Worm (Caenorhabditis elegans): ENCODE measurements around the gene Y62F5A.12.

Gene Y62F5A.12

ce11 chrII:11582698-11583097 lies 48.4 kb upstream of the Y62F5A.12 start, which contains the start of gene ints-7:
ints-7 (plus strand) TSS chrII:11582849.
- no peak for TF ChIP-seq dpl-1 (GFP tag; optimal IDR thresholded peaks at IDR 0.05)
- TF ChIP-seq nhr-80 (tag; optimal IDR thresholded peaks at IDR 0.05) = no peak
- no peak for TF ChIP-seq nfyb-1 (GFP tag; IDR thresholded peaks at IDR 0.05)
- no peak for TF ChIP-seq lir-1 (GFP tag; conservative IDR thresholded peaks at IDR 0.05)
- TF ChIP-seq ztf-3 (GFP tag; optimal IDR thresholded peaks at IDR 0.05) = no peak
- TF ChIP-seq somi-1 (GFP tag; optimal IDR thresholded peaks at IDR 0.05) = no peak
- no peak for TF ChIP-seq lin-40 (tag; optimal IDR thresholded peaks at IDR 0.05)
- no peak for TF ChIP-seq bed-2 (GFP tag; IDR thresholded peaks at IDR 0.05)
- TF ChIP-seq tlf-1 (GFP tag; optimal IDR thresholded peaks at IDR 0.05) = no peak
- TF ChIP-seq snpc-1.1 (tag; optimal IDR thresholded peaks at IDR 0.05; ENCODE audit: insufficient read depth) = no peak
- no peak for TF ChIP-seq Y53F4B.3 (GFP tag; IDR thresholded peaks at IDR 0.05)
- no peak for TF ChIP-seq fkh-3 (tag; optimal IDR thresholded peaks at IDR 0.05)
- TF ChIP-seq die-1 (tag; optimal IDR thresholded peaks at IDR 0.05) = no peak
- no peak for TF ChIP-seq pbrm-1 (GFP tag; IDR thresholded peaks at IDR 0.05)
- TF ChIP-seq ztf-18 (tag; optimal IDR thresholded peaks at IDR 0.05) = no peak
- no peak for TF ChIP-seq mes-4 (tag; optimal IDR thresholded peaks at IDR 0.05)
- TF ChIP-seq nhr-179 (tag; optimal IDR thresholded peaks at IDR 0.05) = no peak
- TF ChIP-seq bed-1 (GFP tag; IDR thresholded peaks at IDR 0.05) = no peak
- no peak for TF ChIP-seq mxl-1 (tag; optimal IDR thresholded peaks at IDR 0.05)
- TF ChIP-seq ama-1 (optimal IDR thresholded peaks at IDR 0.05) = no peak
- no peak for TF ChIP-seq ama-1 (GFP tag; optimal IDR thresholded peaks at IDR 0.05)
- no peak for TF ChIP-seq ceh-27 (GFP tag; optimal IDR thresholded peaks at IDR 0.05)
- TF ChIP-seq ztf-6 (GFP tag; IDR thresholded peaks at IDR 0.05) = no peak
- TF ChIP-seq Y67H2A.10 (GFP tag; conservative IDR thresholded peaks at IDR 0.05) = no peak
- TF ChIP-seq egrh-3 (GFP tag; IDR thresholded peaks at IDR 0.05) = no peak
- no peak for TF ChIP-seq F57C9.4 (tag; optimal IDR thresholded peaks at IDR 0.05)
- no peak for TF ChIP-seq sdz-38 (tag; optimal IDR thresholded peaks at IDR 0.05)
- no peak for TF ChIP-seq B0035.1 (tag; optimal IDR thresholded peaks at IDR 0.05)
- no peak for TF ChIP-seq cebp-1 (GFP tag; IDR thresholded peaks at IDR 0.05)
- no peak for TF ChIP-seq cebp-1 (tag; optimal IDR thresholded peaks at IDR 0.05)
- TF ChIP-seq ets-4 (GFP tag; optimal IDR thresholded peaks at IDR 0.05) = no peak
- TF ChIP-seq xnd-1 (tag; optimal IDR thresholded peaks at IDR 0.05) = peak; percentile 7
- no peak for TF ChIP-seq hmg-20 (GFP tag; IDR thresholded peaks at IDR 0.05)
- TF ChIP-seq K11D2.4 (GFP tag; IDR thresholded peaks at IDR 0.05) = no peak
- TF ChIP-seq tbx-9 (tag; optimal IDR thresholded peaks at IDR 0.05; ENCODE audit: borderline replicate concordance) = no peak
- TF ChIP-seq atf-7 (tag; optimal IDR thresholded peaks at IDR 0.05) = no peak
- no peak for TF ChIP-seq ceh-40 (GFP tag; IDR thresholded peaks at IDR 0.05)
- TF ChIP-seq lsy-27 (tag; optimal IDR thresholded peaks at IDR 0.05; ENCODE audit: borderline replicate concordance, insufficient read depth) = no peak
- no peak for TF ChIP-seq let-526 (GFP tag; IDR thresholded peaks at IDR 0.05)
- TF ChIP-seq B0336.3 (GFP tag; IDR thresholded peaks at IDR 0.05) = peak; percentile 47; the same call in 1 of the 2 replicates
- no peak for TF ChIP-seq ceh-100 (GFP tag; IDR thresholded peaks at IDR 0.05)
- TF ChIP-seq C17E4.6 (GFP tag; IDR thresholded peaks at IDR 0.05) = 0 out of 2 replicates have a peak, but pooled peaks have one; percentile 31
- TF ChIP-seq ztf-26 (tag; optimal IDR thresholded peaks at IDR 0.05) = no peak
- 0 out of 2 replicates have a peak, but pooled peaks have one; percentile 56 for TF ChIP-seq madf-3 (GFP tag; IDR thresholded peaks at IDR 0.05)
- TF ChIP-seq nhr-90 (tag; optimal IDR thresholded peaks at IDR 0.05) = no peak
- no peak for TF ChIP-seq him-1 (tag; optimal IDR thresholded peaks at IDR 0.05)
- no peak for TF ChIP-seq dox-1 (GFP tag; IDR thresholded peaks at IDR 0.05)
- no peak for TF ChIP-seq repo-1 (tag; optimal IDR thresholded peaks at IDR 0.05)
- TF ChIP-seq D2030.7 (GFP tag; IDR thresholded peaks at IDR 0.05) = no peak
- no peak for TF ChIP-seq F22D6.2 (tag; optimal IDR thresholded peaks at IDR 0.05)
- no peak for TF ChIP-seq sptf-2 (GFP tag; optimal IDR thresholded peaks at IDR 0.05)

Data from whole organism, young adult.